Fruit fly (Drosophila melanogaster) whole organism, prepupa: ENCODE results near the gene Tbcc.

ENCODE experiments used
- Blimp-1 ChIP-seq: fragments of 200-800 bp; sonication (Bioruptor generic); optimal IDR thresholded peaks from 3 replicates; lab custom pipeline; 2017; ENCODE audit warnings: missing biosample characterization, missing genetic modification characterization, mild to moderate bottlenecking, moderate library complexity, missing genetic modification reagents
- CG10631 ChIP-seq: fragments of 200-800 bp; sonication (Bioruptor generic); optimal IDR thresholded peaks from 2 replicates; lab custom pipeline; 2016; ENCODE audit warnings: missing biosample characterization, missing genetic modification characterization
- CG11294 ChIP-seq: fragments of 200-800 bp; sonication (Bioruptor generic); IDR thresholded peaks from 2 replicates; pipeline ENCODE4 v1.3.6; 2022; ENCODE audit warnings: missing biosample characterization, missing genetic modification characterization
- CG11762 ChIP-seq: fragments of 200-800 bp; sonication (Bioruptor generic); optimal IDR thresholded peaks from 3 replicates; lab custom pipeline; 2016; ENCODE audit warnings: missing biosample characterization, missing genetic modification characterization; ENCODE audit not compliant: insufficient read depth
- CG11902 ChIP-seq: fragments of 200-800 bp; sonication (Bioruptor generic); optimal IDR thresholded peaks from 3 replicates; lab custom pipeline; 2016; ENCODE audit warnings: missing biosample characterization, missing genetic modification characterization
- CG15336 ChIP-seq: fragments of 200-800 bp; sonication (Bioruptor generic); IDR thresholded peaks from 2 replicates; pipeline ENCODE4 v1.3.6; 2022; ENCODE audit warnings: missing biosample characterization, missing genetic modification characterization
- CG16779 ChIP-seq: fragments of 200-800 bp; sonication (Bioruptor generic); optimal IDR thresholded peaks from 3 replicates; lab custom pipeline; 2017; ENCODE audit warnings: missing biosample characterization, mild to moderate bottlenecking, missing genetic modification characterization
- CG3032 ChIP-seq: fragments of 200-800 bp; optimal IDR thresholded peaks from 2 replicates; lab custom pipeline; 2019; ENCODE audit warnings: missing biosample characterization, mild to moderate bottlenecking, missing genetic modification characterization, moderate library complexity
- CG31627 ChIP-seq: fragments of 200-800 bp; sonication (Bioruptor generic); optimal IDR thresholded peaks from 3 replicates; lab custom pipeline; 2016; ENCODE audit warnings: missing biosample characterization, missing genetic modification characterization
- CG32006 ChIP-seq: fragments of 200-800 bp; sonication (Bioruptor generic); optimal IDR thresholded peaks from 3 replicates; lab custom pipeline; 2017; ENCODE audit warnings: missing biosample characterization, mild to moderate bottlenecking, missing genetic modification characterization
- CG3919 ChIP-seq: fragments of 200-800 bp; sonication (Bioruptor generic); optimal IDR thresholded peaks from 3 replicates; lab custom pipeline; 2016; ENCODE audit warnings: missing biosample characterization, missing genetic modification characterization
- CG4318 ChIP-seq: fragments of 200-800 bp; sonication (Bioruptor generic); optimal IDR thresholded peaks from 3 replicates; lab custom pipeline; 2017; ENCODE audit warnings: missing biosample characterization, mild to moderate bottlenecking, missing genetic modification characterization
- CG6276 ChIP-seq: fragments of 200-800 bp; sonication (Bioruptor generic); optimal IDR thresholded peaks from 2 replicates; lab custom pipeline; 2017; ENCODE audit warnings: missing biosample characterization, mild to moderate bottlenecking, missing genetic modification characterization
- CG6792 ChIP-seq: fragments of 200-800 bp; sonication (Bioruptor generic); optimal IDR thresholded peaks from 3 replicates; lab custom pipeline; 2016; ENCODE audit warnings: missing biosample characterization, missing genetic modification characterization
- CG6808 ChIP-seq: fragments of 200-800 bp; sonication (Bioruptor generic); optimal IDR thresholded peaks from 3 replicates; lab custom pipeline; 2017; ENCODE audit warnings: missing biosample characterization, missing genetic modification characterization, mild to moderate bottlenecking, moderate library complexity, missing genetic modification reagents
- CG6854 ChIP-seq: fragments of 200-800 bp; sonication (Bioruptor generic); optimal IDR thresholded peaks from 2 replicates; lab custom pipeline; 2017; ENCODE audit warnings: missing biosample characterization, mild to moderate bottlenecking, missing genetic modification characterization
- CG7368 ChIP-seq: fragments of 200-800 bp; sonication (Bioruptor generic); optimal IDR thresholded peaks from 3 replicates; lab custom pipeline; 2016; ENCODE audit warnings: missing biosample characterization, missing genetic modification characterization
- CG8119 ChIP-seq: fragments of 200-800 bp; sonication (Bioruptor generic); IDR thresholded peaks from 3 replicates; pipeline ENCODE4 v1.3.6; 2022; ENCODE audit warnings: missing biosample characterization, missing genetic modification characterization
- CG8319 ChIP-seq: fragments of 200-800 bp; sonication (Bioruptor generic); optimal IDR thresholded peaks from 3 replicates; lab custom pipeline; 2016; ENCODE audit warnings: missing biosample characterization, missing genetic modification characterization
- CG9139 ChIP-seq: fragments of 200-800 bp; sonication (Bioruptor generic); optimal IDR thresholded peaks from 3 replicates; lab custom pipeline; 2017; ENCODE audit warnings: missing biosample characterization, mild to moderate bottlenecking, missing genetic modification characterization
- Eip75B ChIP-seq: fragments of 200-800 bp; sonication (Bioruptor generic); optimal IDR thresholded peaks from 3 replicates; lab custom pipeline; 2016; ENCODE audit warnings: missing biosample characterization, missing genetic modification characterization
- Eip78C ChIP-seq: fragments of 200-800 bp; sonication (Bioruptor generic); peaks from one replicate; lab custom pipeline; 2016; ENCODE audit warnings: missing biosample characterization, missing genetic modification characterization
- Eip93F ChIP-seq: fragments of 200-800 bp; sonication (Bioruptor generic); optimal IDR thresholded peaks from 2 replicates; lab custom pipeline; 2016; ENCODE audit warnings: missing biosample characterization, mild to moderate bottlenecking, missing genetic modification characterization
- Ets21C ChIP-seq: fragments of 200-800 bp; sonication (Bioruptor generic); optimal IDR thresholded peaks from 3 replicates; lab custom pipeline; 2016; ENCODE audit warnings: missing biosample characterization, missing genetic modification characterization
- Ets96B ChIP-seq: fragments of 200-800 bp; optimal IDR thresholded peaks from 2 replicates; lab custom pipeline; 2019; ENCODE audit warnings: missing biosample characterization, mild to moderate bottlenecking, missing genetic modification characterization, moderate library complexity
- Hr38 ChIP-seq: sonication (Bioruptor generic); optimal IDR thresholded peaks from 2 replicates; lab custom pipeline; 2016; ENCODE audit warnings: missing biosample characterization, missing genetic modification characterization
- Hr39 ChIP-seq: fragments of 200-800 bp; sonication (Bioruptor generic); optimal IDR thresholded peaks from 2 replicates; lab custom pipeline; 2016; ENCODE audit warnings: missing biosample characterization, missing genetic modification characterization
- Met ChIP-seq: fragments of 200-800 bp; sonication (Bioruptor generic); optimal IDR thresholded peaks from 3 replicates; lab custom pipeline; 2016; ENCODE audit warnings: missing biosample characterization, missing genetic modification characterization
- OdsH ChIP-seq: fragments of 200-800 bp; sonication (Bioruptor generic); optimal IDR thresholded peaks from 3 replicates; lab custom pipeline; 2016; ENCODE audit warnings: missing biosample characterization, missing genetic modification characterization
- Sox102F ChIP-seq: fragments of 200-800 bp; sonication (Bioruptor generic); optimal IDR thresholded peaks from 2 replicates; lab custom pipeline; 2016; ENCODE audit warnings: missing biosample characterization, mild to moderate bottlenecking, missing genetic modification characterization
- Sox14 ChIP-seq: fragments of 200-800 bp; sonication (Bioruptor generic); optimal IDR thresholded peaks from 3 replicates; lab custom pipeline; 2016; ENCODE audit warnings: missing biosample characterization, missing genetic modification characterization
- achi ChIP-seq: fragments of 200-800 bp; sonication (Bioruptor generic); optimal IDR thresholded peaks from 3 replicates; lab custom pipeline; 2016; ENCODE audit warnings: missing biosample characterization, missing genetic modification characterization
- cyc ChIP-seq: fragments of 200-800 bp; sonication (Bioruptor generic); optimal IDR thresholded peaks from 3 replicates; lab custom pipeline; 2016; ENCODE audit warnings: missing biosample characterization, missing genetic modification characterization
- dac ChIP-seq: fragments of 200-800 bp; sonication (Bioruptor generic); optimal IDR thresholded peaks from 2 replicates; lab custom pipeline; 2017; ENCODE audit warnings: missing biosample characterization, mild to moderate bottlenecking, missing genetic modification characterization
- dsx ChIP-seq: fragments of 200-800 bp; optimal IDR thresholded peaks from 3 replicates; lab custom pipeline; 2019; ENCODE audit warnings: missing biosample characterization, mild to moderate bottlenecking, missing genetic modification characterization, moderate library complexity; ENCODE audit not compliant: poor library complexity, severe bottlenecking
- esn ChIP-seq: fragments of 200-800 bp; sonication (Bioruptor generic); optimal IDR thresholded peaks from 2 replicates; lab custom pipeline; 2016; ENCODE audit warnings: missing biosample characterization, mild to moderate bottlenecking, missing genetic modification characterization, moderate library complexity
- fd85E ChIP-seq: fragments of 200-800 bp; sonication (Bioruptor generic); optimal IDR thresholded peaks from 3 replicates; lab custom pipeline; 2016; ENCODE audit warnings: missing biosample characterization, missing genetic modification characterization
- fkh ChIP-seq: fragments of 200-800 bp; sonication (Bioruptor generic); optimal IDR thresholded peaks from 3 replicates; lab custom pipeline; 2017; ENCODE audit warnings: missing biosample characterization, mild to moderate bottlenecking, missing genetic modification characterization, moderate library complexity
- lz ChIP-seq: fragments of 200-800 bp; sonication (Bioruptor generic); optimal IDR thresholded peaks from 3 replicates; lab custom pipeline; 2016; ENCODE audit warnings: missing biosample characterization, missing genetic modification characterization
- net ChIP-seq: fragments of 200-800 bp; sonication (Bioruptor generic); optimal IDR thresholded peaks from 3 replicates; lab custom pipeline; 2016; ENCODE audit warnings: missing biosample characterization, missing genetic modification characterization
- pdm3 ChIP-seq: fragments of 200-800 bp; sonication (Bioruptor generic); optimal IDR thresholded peaks from 3 replicates; lab custom pipeline; 2016; ENCODE audit warnings: missing biosample characterization, missing genetic modification characterization
- salr ChIP-seq, 2 experiments: fragments of 200-800 bp; sonication (Bioruptor generic); optimal IDR thresholded peaks; 3 replicates each; lab custom pipeline; 2016 to 2018; ENCODE audit warnings: missing biosample characterization in 2 of 2, missing genetic modification characterization in 2 of 2, mild to moderate bottlenecking in 1 of 2
- spab ChIP-seq: fragments of 200-800 bp; sonication (Bioruptor generic); optimal IDR thresholded peaks from 2 replicates; lab custom pipeline; 2017; ENCODE audit warnings: missing biosample characterization, mild to moderate bottlenecking, missing genetic modification characterization, missing genetic modification reagents
- ss ChIP-seq, 2 experiments: fragments of 200-800 bp; sonication (Bioruptor generic); optimal IDR thresholded peaks; 2 replicates in 1 of 2; 3 replicates in 1 of 2; lab custom pipeline; 2017 to 2018; ENCODE audit warnings: mild to moderate bottlenecking in 2 of 2, missing biosample characterization in 2 of 2, missing genetic modification characterization in 2 of 2, moderate library complexity in 1 of 2
- svp ChIP-seq: fragments of 200-800 bp; sonication (Bioruptor generic); peaks from one replicate; lab custom pipeline; 2016; ENCODE audit warnings: missing biosample characterization, missing genetic modification characterization
- topi ChIP-seq: fragments of 200-800 bp; sonication (Bioruptor generic); optimal IDR thresholded peaks from 3 replicates; lab custom pipeline; 2016; ENCODE audit warnings: missing biosample characterization, missing genetic modification characterization

Gene Tbcc

dm6 chr2L:4222921-4223279, 35.3 kb upstream of the Tbcc start (continued):
- TF ChIP-seq pdm3 (GFP tag; lab: Kevin White, UChicago) (peak; percentile 67), CG11762 (GFP tag; lab: Kevin White, UChicago) (peak; percentile 68), CG6808 (GFP tag; lab: Kevin White, UChicago) (peak; percentile 93), CG16779 (tag; lab: Kevin White, UChicago) (peak; percentile 77), CG6276 (GFP tag; lab: Kevin White, UChicago) (peak; percentile 60), Sox14 (GFP tag; lab: Kevin White, UChicago) (peak; percentile 77), CG8319 (GFP tag; lab: Kevin White, UChicago) (peak; percentile 66), CG32006 (GFP tag; lab: Kevin White, UChicago) (peak; percentile 78), CG6792 (peak; percentile 80), Eip75B (peak; percentile 79), Ets21C (GFP tag; lab: Kevin White, UChicago) (peak; percentile 41), CG11902 (GFP tag; lab: Kevin White, UChicago) (peak; percentile 60), Hr38 (GFP tag; lab: Kevin White, UChicago) (no peak), ss (GFP tag; optimal IDR thresholded peaks at IDR 0.05; lab: Kevin White, UChicago) (peak; percentile 91 to 93), CG8119 (peak; percentile 69), CG7368 (GFP tag; lab: Kevin White, UChicago) (peak; percentile 62), achi (GFP tag; lab: Kevin White, UChicago) (peak; percentile 89), svp (GFP tag; lab: Kevin White, UChicago) (peak; percentile 90), Eip93F (GFP tag; lab: Kevin White, UChicago) (peak; percentile 59), CG11294 (GFP tag; lab: Robert Waterston, UW) (0 out of 2 replicates have a peak, but pooled peaks have one; percentile 19), CG3032 (tag; lab: Kevin White, UChicago) (peak; percentile 94)

- peak; percentile 74 for TF ChIP-seq CG31627
- TF ChIP-seq dac (GFP tag; lab: Kevin White, UChicago), result peak; percentile 87
- TF ChIP-seq CG9139 (GFP tag; lab: Kevin White, UChicago), result peak; percentile 40
- TF ChIP-seq Hr39 (GFP tag; lab: Kevin White, UChicago), result peak; percentile 73
- peak; percentile 70 for TF ChIP-seq dsx (GFP tag; lab: Kevin White, UChicago)
- peak; percentile 83 for TF ChIP-seq achi (GFP tag; lab: Kevin White, UChicago)
- peak; percentile 64 for TF ChIP-seq CG11902 (GFP tag; lab: Kevin White, UChicago)
- TF ChIP-seq Eip93F (GFP tag; lab: Kevin White, UChicago), result no peak
- peak; percentile 96 for TF ChIP-seq CG10631 (GFP tag; lab: Kevin White, UChicago)
- TF ChIP-seq Hr38 (GFP tag; lab: Kevin White, UChicago), result no peak
- peak; percentile 70 to 87 for TF ChIP-seq salr (GFP tag; optimal IDR thresholded peaks at IDR 0.05; lab: Kevin White, UChicago)
- TF ChIP-seq Blimp-1, result peak; percentile 51
- peak; percentile 81 for TF ChIP-seq CG4318 (GFP tag; lab: Kevin White, UChicago)
- TF ChIP-seq CG3919 (GFP tag; lab: Kevin White, UChicago), result peak; percentile 78
- peak; percentile 92 for TF ChIP-seq OdsH (GFP tag; lab: Kevin White, UChicago)
- TF ChIP-seq CG15336 (GFP tag; lab: Robert Waterston, UW), result peak; percentile 85
- no peak for TF ChIP-seq fkh (GFP tag; lab: Kevin White, UChicago)
- TF ChIP-seq CG6854 (GFP tag; lab: Kevin White, UChicago), result peak; percentile 47
- peak; percentile 84 for TF ChIP-seq lz
- TF ChIP-seq CG6276 (GFP tag; lab: Kevin White, UChicago), result peak; percentile 90
- TF ChIP-seq Ets96B (tag; lab: Kevin White, UChicago), result peak; percentile 80
- peak; percentile 96 for TF ChIP-seq Eip78C (GFP tag; lab: Kevin White, UChicago)
- peak; percentile 51 for TF ChIP-seq fd85E (GFP tag; lab: Kevin White, UChicago)
- TF ChIP-seq Met (GFP tag; lab: Kevin White, UChicago), result peak; percentile 90
- peak; percentile 84 for TF ChIP-seq esn (GFP tag; lab: Kevin White, UChicago)
- peak; percentile 71 for TF ChIP-seq net (GFP tag; lab: Kevin White, UChicago)
- TF ChIP-seq CG8119, result peak; percentile 92
- peak; percentile 97 for TF ChIP-seq spab (GFP tag; lab: Kevin White, UChicago)
- TF ChIP-seq topi (GFP tag; lab: Kevin White, UChicago), result peak; percentile 63
- peak; percentile 90 for TF ChIP-seq CG11762 (GFP tag; lab: Kevin White, UChicago)
- TF ChIP-seq cyc (GFP tag; lab: Kevin White, UChicago), result peak; percentile 67
- TF ChIP-seq Sox102F (GFP tag; lab: Kevin White, UChicago), result peak; percentile 59
- TF ChIP-seq pdm3 (GFP tag; lab: Kevin White, UChicago), result peak; percentile 89
- peak; percentile 55; the same call in 1 of the 2 replicates for TF ChIP-seq CG11294 (GFP tag; lab: Robert Waterston, UW)
Measured at dm6 chr2L:4222002-4222920, 34.7 kb upstream of the Tbcc start.
